Fruit fly (Drosophila melanogaster): Measurements from ENCODE around the gene Mcm6.

Gene Mcm6

dm6 chrX:6702028-6702433 is 27.8 kb downstream of the Mcm6 start (continued):
- TF ChIP-seq twi (tag; optimal IDR thresholded peaks at IDR 0.05) (peak; percentile 49), Ets65A (GFP tag) (peak; percentile 88), btn (GFP tag; optimal IDR thresholded peaks at IDR 0.05) (peak; percentile 22), slou (GFP tag; optimal IDR thresholded peaks at IDR 0.05) (no peak), ara (GFP tag; IDR thresholded peaks at IDR 0.05) (peak; percentile 56; the same call in 1 of the 2 replicates), yki (optimal IDR thresholded peaks at IDR 0.05) (no peak), CG4404 (GFP tag; IDR thresholded peaks at IDR 0.05) (no peak), BtbVII (GFP tag; optimal IDR thresholded peaks at IDR 0.05) (peak; percentile 28), CG18262 (tag; optimal IDR thresholded peaks at IDR 0.05) (peak; percentile 77), mld (GFP tag; IDR thresholded peaks at IDR 0.05; ENCODE audit: partially characterized antibody) (no peak), dmrt99B (tag; optimal IDR thresholded peaks at IDR 0.05) (peak; percentile 89), br (optimal IDR thresholded peaks at IDR 0.05) (no peak), CG2202 (tag; optimal IDR thresholded peaks at IDR 0.05) (peak; percentile 45), fu2 (GFP tag; optimal IDR thresholded peaks at IDR 0.05) (no peak), CG17802 (tag; optimal IDR thresholded peaks at IDR 0.05) (peak; percentile 23), CG3838 (GFP tag; optimal IDR thresholded peaks at IDR 0.05) (peak; percentile 18), maf-S (GFP tag; optimal IDR thresholded peaks at IDR 0.05) (peak; percentile 7), trh (GFP tag; optimal IDR thresholded peaks at IDR 0.05) (no peak), CG3995 (GFP tag; optimal IDR thresholded peaks at IDR 0.05) (no peak), zen2 (GFP tag; IDR thresholded peaks at IDR 0.05; ENCODE audit: partially characterized antibody) (no peak), repo (GFP tag; optimal IDR thresholded peaks at IDR 0.05) (peak; percentile 33), Asciz (GFP tag; optimal IDR thresholded peaks at IDR 0.05) (peak; percentile 77), fd3F (GFP tag; optimal IDR thresholded peaks at IDR 0.05) (no peak), CG18599 (GFP tag; optimal IDR thresholded peaks at IDR 0.05) (peak; percentile 46), sug (tag; optimal IDR thresholded peaks at IDR 0.05) (peak; percentile 2), wek (GFP tag; optimal IDR thresholded peaks at IDR 0.05) (peak; percentile 47), usp (GFP tag; optimal IDR thresholded peaks at IDR 0.05) (no peak), H2.0 (GFP tag; IDR thresholded peaks at IDR 0.05) (peak; percentile 41; the same call in 1 of the 2 replicates), CG4424 (GFP tag; optimal IDR thresholded peaks at IDR 0.05) (peak; percentile 72), CG4854 (GFP tag; optimal IDR thresholded peaks at IDR 0.05) (peak; percentile 11), Atf3 (GFP tag; optimal IDR thresholded peaks at IDR 0.05) (no peak), B-H2 (GFP tag; optimal IDR thresholded peaks at IDR 0.05) (no peak), CG6765 (GFP tag; optimal IDR thresholded peaks at IDR 0.05) (peak; percentile 7), CG6813 (GFP tag; optimal IDR thresholded peaks at IDR 0.05) (peak; percentile 44), CG31365 (tag; optimal IDR thresholded peaks at IDR 0.05) (no peak), Sox102F (GFP tag; optimal IDR thresholded peaks at IDR 0.05) (peak; percentile 87), tap (tag; optimal IDR thresholded peaks at IDR 0.05) (peak; percentile 69), Bgb (GFP tag; IDR thresholded peaks at IDR 0.05; ENCODE audit: partially characterized antibody) (no peak), CG16863 (GFP tag; optimal IDR thresholded peaks at IDR 0.05) (peak; percentile 40), Drgx (GFP tag; IDR thresholded peaks at IDR 0.05) (peak; percentile 88), CG11504 (tag; optimal IDR thresholded peaks at IDR 0.05) (peak; percentile 86), CG7963 (GFP tag; IDR thresholded peaks at IDR 0.05; ENCODE audit: partially characterized antibody) (no peak), CG7372 (GFP tag; IDR thresholded peaks at IDR 0.05) (peak; percentile 31; the same call in 1 of the 2 replicates), CG9437 (GFP tag; optimal IDR thresholded peaks at IDR 0.05) (peak; percentile 69), lab (GFP tag; optimal IDR thresholded peaks at IDR 0.05) (peak; percentile 56), chinmo (GFP tag; IDR thresholded peaks at IDR 0.05; ENCODE audit: partially characterized antibody) (no peak), CG7928 (GFP tag; optimal IDR thresholded peaks at IDR 0.05) (no peak), kah (GFP tag; optimal IDR thresholded peaks at IDR 0.05) (peak; percentile 52), CG42726 (GFP tag; IDR thresholded peaks at IDR 0.05; ENCODE audit: partially characterized antibody) (no peak), CG12104 (GFP tag; optimal IDR thresholded peaks at IDR 0.05) (peak; percentile 12), Side (GFP tag; optimal IDR thresholded peaks at IDR 0.05) (peak; percentile 4)
